Fruit fly (Drosophila melanogaster) whole organism, prepupa: ENCODE results near the gene Srp68.

Source experiments
- CG10631 ChIP-seq: fragments of 200-800 bp; sonication (Bioruptor generic); optimal IDR thresholded peaks from 2 replicates; lab custom pipeline; 2016; ENCODE audit warnings: missing biosample characterization, missing genetic modification characterization
- CG11294 ChIP-seq: fragments of 200-800 bp; sonication (Bioruptor generic); IDR thresholded peaks from 2 replicates; pipeline ENCODE4 v1.3.6; 2022; ENCODE audit warnings: missing biosample characterization, missing genetic modification characterization
- CG1621 ChIP-seq: fragments of 200-800 bp; sonication (Bioruptor generic); optimal IDR thresholded peaks from 3 replicates; lab custom pipeline; 2018; ENCODE audit warnings: missing biosample characterization, mild to moderate bottlenecking, missing genetic modification characterization
- CG3032 ChIP-seq: fragments of 200-800 bp; optimal IDR thresholded peaks from 2 replicates; lab custom pipeline; 2019; ENCODE audit warnings: missing biosample characterization, mild to moderate bottlenecking, missing genetic modification characterization, moderate library complexity
- CG31627 ChIP-seq: fragments of 200-800 bp; sonication (Bioruptor generic); optimal IDR thresholded peaks from 3 replicates; lab custom pipeline; 2016; ENCODE audit warnings: missing biosample characterization, missing genetic modification characterization
- CG32006 ChIP-seq: fragments of 200-800 bp; sonication (Bioruptor generic); optimal IDR thresholded peaks from 3 replicates; lab custom pipeline; 2017; ENCODE audit warnings: missing biosample characterization, mild to moderate bottlenecking, missing genetic modification characterization
- CG34406 ChIP-seq: fragments of 200-800 bp; sonication (Bioruptor generic); optimal IDR thresholded peaks from 3 replicates; lab custom pipeline; 2016; ENCODE audit warnings: missing biosample characterization, missing genetic modification characterization
- CG3919 ChIP-seq: fragments of 200-800 bp; sonication (Bioruptor generic); optimal IDR thresholded peaks from 3 replicates; lab custom pipeline; 2016; ENCODE audit warnings: missing biosample characterization, missing genetic modification characterization
- CG4318 ChIP-seq: fragments of 200-800 bp; sonication (Bioruptor generic); optimal IDR thresholded peaks from 3 replicates; lab custom pipeline; 2017; ENCODE audit warnings: missing biosample characterization, mild to moderate bottlenecking, missing genetic modification characterization
- CG6163 ChIP-seq: fragments of 200-800 bp; sonication (Bioruptor generic); IDR thresholded peaks from 3 replicates; pipeline ENCODE4 v1.3.6; 2022; ENCODE audit warnings: missing biosample characterization, missing genetic modification characterization
- CG6808 ChIP-seq: fragments of 200-800 bp; sonication (Bioruptor generic); optimal IDR thresholded peaks from 3 replicates; lab custom pipeline; 2017; ENCODE audit warnings: missing biosample characterization, missing genetic modification characterization, mild to moderate bottlenecking, moderate library complexity, missing genetic modification reagents
- CG7368 ChIP-seq: fragments of 200-800 bp; sonication (Bioruptor generic); optimal IDR thresholded peaks from 3 replicates; lab custom pipeline; 2016; ENCODE audit warnings: missing biosample characterization, missing genetic modification characterization
- CG8119 ChIP-seq: fragments of 200-800 bp; sonication (Bioruptor generic); IDR thresholded peaks from 3 replicates; pipeline ENCODE4 v1.3.6; 2022; ENCODE audit warnings: missing biosample characterization, missing genetic modification characterization
- CG8319 ChIP-seq: fragments of 200-800 bp; sonication (Bioruptor generic); optimal IDR thresholded peaks from 3 replicates; lab custom pipeline; 2016; ENCODE audit warnings: missing biosample characterization, missing genetic modification characterization
- Eip75B ChIP-seq: fragments of 200-800 bp; sonication (Bioruptor generic); optimal IDR thresholded peaks from 3 replicates; lab custom pipeline; 2016; ENCODE audit warnings: missing biosample characterization, missing genetic modification characterization
- Eip78C ChIP-seq: fragments of 200-800 bp; sonication (Bioruptor generic); peaks from one replicate; lab custom pipeline; 2016; ENCODE audit warnings: missing biosample characterization, missing genetic modification characterization
- Gug ChIP-seq: fragments of 200-800 bp; sonication (Bioruptor generic); IDR thresholded peaks from 2 replicates; pipeline ENCODE4 v1.3.6; 2022; ENCODE audit warnings: missing biosample characterization, missing genetic modification characterization
- Hr38 ChIP-seq: sonication (Bioruptor generic); optimal IDR thresholded peaks from 2 replicates; lab custom pipeline; 2016; ENCODE audit warnings: missing biosample characterization, missing genetic modification characterization
- Lpt ChIP-seq: fragments of 200-800 bp; sonication (Bioruptor generic); optimal IDR thresholded peaks from 3 replicates; lab custom pipeline; 2016; ENCODE audit warnings: missing biosample characterization, missing genetic modification characterization
- Met ChIP-seq: fragments of 200-800 bp; sonication (Bioruptor generic); optimal IDR thresholded peaks from 3 replicates; lab custom pipeline; 2016; ENCODE audit warnings: missing biosample characterization, missing genetic modification characterization
- OdsH ChIP-seq: fragments of 200-800 bp; sonication (Bioruptor generic); optimal IDR thresholded peaks from 3 replicates; lab custom pipeline; 2016; ENCODE audit warnings: missing biosample characterization, missing genetic modification characterization
- Smox ChIP-seq: fragments of 200-800 bp; sonication (Bioruptor generic); optimal IDR thresholded peaks from 3 replicates; lab custom pipeline; 2016; ENCODE audit warnings: missing biosample characterization, missing genetic modification characterization
- Sox102F ChIP-seq: fragments of 200-800 bp; sonication (Bioruptor generic); optimal IDR thresholded peaks from 2 replicates; lab custom pipeline; 2016; ENCODE audit warnings: missing biosample characterization, mild to moderate bottlenecking, missing genetic modification characterization
- Sox14 ChIP-seq: fragments of 200-800 bp; sonication (Bioruptor generic); optimal IDR thresholded peaks from 3 replicates; lab custom pipeline; 2016; ENCODE audit warnings: missing biosample characterization, missing genetic modification characterization
- achi ChIP-seq: fragments of 200-800 bp; sonication (Bioruptor generic); optimal IDR thresholded peaks from 3 replicates; lab custom pipeline; 2016; ENCODE audit warnings: missing biosample characterization, missing genetic modification characterization
- acj6 ChIP-seq: fragments of 200-800 bp; sonication (Bioruptor generic); optimal IDR thresholded peaks from 3 replicates; lab custom pipeline; 2016; ENCODE audit warnings: missing biosample characterization, missing genetic modification characterization
- cyc ChIP-seq: fragments of 200-800 bp; sonication (Bioruptor generic); optimal IDR thresholded peaks from 3 replicates; lab custom pipeline; 2016; ENCODE audit warnings: missing biosample characterization, missing genetic modification characterization
- eg ChIP-seq: fragments of 200-800 bp; sonication (Bioruptor generic); IDR thresholded peaks from 3 replicates; pipeline ENCODE4 v1.3.6; 2022; ENCODE audit warnings: missing biosample characterization, missing genetic modification characterization
- esn ChIP-seq: fragments of 200-800 bp; sonication (Bioruptor generic); optimal IDR thresholded peaks from 2 replicates; lab custom pipeline; 2016; ENCODE audit warnings: missing biosample characterization, mild to moderate bottlenecking, missing genetic modification characterization, moderate library complexity
- lz ChIP-seq: fragments of 200-800 bp; sonication (Bioruptor generic); optimal IDR thresholded peaks from 3 replicates; lab custom pipeline; 2016; ENCODE audit warnings: missing biosample characterization, missing genetic modification characterization
- net ChIP-seq: fragments of 200-800 bp; sonication (Bioruptor generic); optimal IDR thresholded peaks from 3 replicates; lab custom pipeline; 2016; ENCODE audit warnings: missing biosample characterization, missing genetic modification characterization
- pdm3 ChIP-seq: fragments of 200-800 bp; sonication (Bioruptor generic); optimal IDR thresholded peaks from 3 replicates; lab custom pipeline; 2016; ENCODE audit warnings: missing biosample characterization, missing genetic modification characterization
- salr ChIP-seq, 2 experiments: fragments of 200-800 bp; sonication (Bioruptor generic); optimal IDR thresholded peaks; 3 replicates each; lab custom pipeline; 2016 to 2018; ENCODE audit warnings: missing biosample characterization in 2 of 2, missing genetic modification characterization in 2 of 2, mild to moderate bottlenecking in 1 of 2
- spab ChIP-seq: fragments of 200-800 bp; sonication (Bioruptor generic); optimal IDR thresholded peaks from 2 replicates; lab custom pipeline; 2017; ENCODE audit warnings: missing biosample characterization, mild to moderate bottlenecking, missing genetic modification characterization, missing genetic modification reagents
- svp ChIP-seq: fragments of 200-800 bp; sonication (Bioruptor generic); peaks from one replicate; lab custom pipeline; 2016; ENCODE audit warnings: missing biosample characterization, missing genetic modification characterization
- topi ChIP-seq: fragments of 200-800 bp; sonication (Bioruptor generic); optimal IDR thresholded peaks from 3 replicates; lab custom pipeline; 2016; ENCODE audit warnings: missing biosample characterization, missing genetic modification characterization
- vri ChIP-seq: fragments of 200-800 bp; sonication (Bioruptor generic); optimal IDR thresholded peaks from 3 replicates; lab custom pipeline; 2016; ENCODE audit warnings: missing biosample characterization, mild to moderate bottlenecking, missing genetic modification characterization

The Srp68 gene

DNA sequence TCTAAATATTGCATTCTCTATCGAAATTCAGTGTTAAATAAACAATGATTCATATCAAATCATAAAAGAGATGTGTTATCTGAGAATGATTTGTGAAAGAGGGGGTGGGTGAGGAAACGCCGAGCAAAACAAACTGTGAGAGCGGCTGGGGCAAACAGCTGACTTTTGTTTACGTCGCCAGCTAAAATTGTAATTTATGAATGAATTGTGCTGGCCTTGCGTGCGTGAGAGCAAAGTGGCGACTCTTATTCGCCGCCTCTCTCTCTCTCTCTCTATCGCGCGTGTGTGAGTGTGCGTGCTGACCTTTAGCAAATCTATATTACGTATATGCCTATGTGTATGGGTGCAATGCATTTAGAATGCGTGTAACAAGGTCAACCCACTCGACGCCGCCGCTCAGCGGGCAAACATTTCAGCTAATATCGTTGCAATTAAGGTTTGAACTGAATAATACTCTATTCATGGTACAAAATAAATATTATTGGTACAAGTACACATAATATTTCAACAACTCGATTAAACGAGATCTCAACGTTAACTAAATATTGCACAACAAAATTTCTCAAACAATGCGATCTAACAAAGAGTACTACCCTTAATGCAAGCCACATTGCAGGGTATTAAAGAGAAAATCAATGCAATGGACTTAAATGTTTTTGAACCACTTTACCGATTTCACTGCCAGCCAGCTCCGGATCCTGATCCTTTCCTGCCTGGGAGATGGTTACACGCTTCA lies 4.0 kb downstream of the Srp68 start (continued):
- TF ChIP-seq OdsH (GFP tag; lab: Kevin White, UChicago), result peak; percentile 61
- TF ChIP-seq vri (GFP tag; lab: Kevin White, UChicago), result no peak
- no peak for TF ChIP-seq CG7368 (GFP tag; lab: Kevin White, UChicago)
- TF ChIP-seq achi (GFP tag; lab: Kevin White, UChicago), result peak; percentile 22
- TF ChIP-seq cyc, result peak; percentile 35
- peak; percentile 66 for TF ChIP-seq CG32006 (GFP tag; lab: Kevin White, UChicago)
- peak; percentile 80; the same call in 1 of the 2 replicates for TF ChIP-seq CG11294 (GFP tag; lab: Robert Waterston, UW)
- TF ChIP-seq CG1621 (tag; lab: Kevin White, UChicago), result no peak
- peak; percentile 28 for TF ChIP-seq CG10631 (GFP tag; lab: Kevin White, UChicago)
- peak; percentile 54; the same call in 1 of the 2 replicates for TF ChIP-seq Gug

DNA sequence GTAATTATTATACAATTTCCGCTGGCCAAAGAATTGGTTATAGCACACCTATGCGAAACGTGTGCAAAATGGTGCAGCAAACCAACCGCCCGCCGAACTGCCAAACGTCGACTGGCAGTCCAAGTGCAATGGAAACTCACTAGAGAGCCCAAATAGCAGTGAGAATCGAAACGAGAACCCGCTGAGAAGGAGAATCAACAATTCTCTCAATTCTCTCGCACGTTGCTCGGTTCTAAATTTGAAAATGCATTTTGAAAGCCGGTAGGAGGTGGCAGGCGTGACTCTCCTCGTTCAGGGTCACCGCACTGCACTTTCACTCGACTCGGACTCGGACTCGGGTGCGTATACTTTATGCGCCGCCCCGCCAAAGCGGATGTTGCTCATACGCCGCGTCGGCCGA lies 4.9 kb downstream of the Srp68 start, which contains the start of gene CG5644:
Gene CG5644, minus strand, starts transcription at position 101 of the 400 bp plus-strand sequence.
- no peak for TF ChIP-seq CG1621 (tag; lab: Kevin White, UChicago)
- no peak for TF ChIP-seq Hr38
- no peak for TF ChIP-seq CG8319
- TF ChIP-seq esn (GFP tag; lab: Kevin White, UChicago), result no peak
- no peak for TF ChIP-seq pdm3 (GFP tag; lab: Kevin White, UChicago)
- TF ChIP-seq Eip78C, result no peak
- no peak for TF ChIP-seq Sox14 (GFP tag; lab: Kevin White, UChicago)
- TF ChIP-seq CG34406 (GFP tag; lab: Kevin White, UChicago), result no peak
- no peak for TF ChIP-seq Smox

DNA sequence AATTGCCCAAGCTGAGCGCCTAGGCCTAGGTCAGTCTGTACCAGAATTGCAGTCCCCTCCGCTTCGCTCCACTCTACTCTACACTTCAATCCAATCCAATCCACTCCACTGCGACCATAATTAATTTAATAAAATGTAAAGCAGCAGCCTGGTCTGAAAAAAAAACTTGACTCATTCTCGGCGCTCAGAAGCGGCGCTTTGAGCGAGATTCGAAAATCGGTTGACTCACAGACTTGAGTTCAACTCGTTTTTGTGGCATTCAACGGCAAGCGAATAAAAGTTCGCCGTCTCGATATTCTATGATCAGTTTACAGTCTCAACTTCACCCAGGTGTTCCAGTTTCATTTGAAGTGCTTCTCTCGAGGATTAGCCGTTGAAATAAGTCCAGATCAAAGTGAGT lies 6.6 kb downstream of the Srp68 start, which contains the start of gene CG13314:
Gene CG13314, plus strand, starts transcription at position 301 of the 400 bp plus-strand sequence.
- TF ChIP-seq acj6 (GFP tag; lab: Kevin White, UChicago), result no peak
- TF ChIP-seq spab (GFP tag; lab: Kevin White, UChicago), result no peak
- no peak for TF ChIP-seq salr (GFP tag; optimal IDR thresholded peaks at IDR 0.05; lab: Kevin White, UChicago)
- no peak for TF ChIP-seq lz
- TF ChIP-seq eg (GFP tag; lab: Robert Waterston, UW), result no peak
- no peak for TF ChIP-seq svp

DNA sequence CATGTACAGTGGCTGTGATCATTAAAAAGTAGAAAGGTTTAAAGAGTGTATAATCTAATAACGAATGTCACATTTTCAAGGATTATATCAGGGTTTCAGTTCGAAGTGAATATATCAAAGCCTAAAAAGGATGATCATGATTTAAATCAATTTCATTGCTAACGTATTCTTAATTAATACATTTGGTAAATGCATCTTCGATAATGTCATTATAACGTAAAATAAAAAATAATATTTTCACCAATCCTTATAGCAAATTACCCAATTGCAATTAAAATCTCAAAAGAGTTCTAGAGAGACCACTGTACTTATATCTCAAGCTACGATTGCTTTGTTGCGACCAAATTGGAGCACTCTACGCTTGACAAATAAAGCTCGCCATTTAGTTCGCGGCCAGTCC lies 7.2 kb downstream of the Srp68 start:
- no peak for TF ChIP-seq CG8119 (GFP tag; lab: Robert Waterston, UW)
- TF ChIP-seq Eip78C, result peak; percentile 79
- TF ChIP-seq svp, result peak; percentile 75

DNA sequence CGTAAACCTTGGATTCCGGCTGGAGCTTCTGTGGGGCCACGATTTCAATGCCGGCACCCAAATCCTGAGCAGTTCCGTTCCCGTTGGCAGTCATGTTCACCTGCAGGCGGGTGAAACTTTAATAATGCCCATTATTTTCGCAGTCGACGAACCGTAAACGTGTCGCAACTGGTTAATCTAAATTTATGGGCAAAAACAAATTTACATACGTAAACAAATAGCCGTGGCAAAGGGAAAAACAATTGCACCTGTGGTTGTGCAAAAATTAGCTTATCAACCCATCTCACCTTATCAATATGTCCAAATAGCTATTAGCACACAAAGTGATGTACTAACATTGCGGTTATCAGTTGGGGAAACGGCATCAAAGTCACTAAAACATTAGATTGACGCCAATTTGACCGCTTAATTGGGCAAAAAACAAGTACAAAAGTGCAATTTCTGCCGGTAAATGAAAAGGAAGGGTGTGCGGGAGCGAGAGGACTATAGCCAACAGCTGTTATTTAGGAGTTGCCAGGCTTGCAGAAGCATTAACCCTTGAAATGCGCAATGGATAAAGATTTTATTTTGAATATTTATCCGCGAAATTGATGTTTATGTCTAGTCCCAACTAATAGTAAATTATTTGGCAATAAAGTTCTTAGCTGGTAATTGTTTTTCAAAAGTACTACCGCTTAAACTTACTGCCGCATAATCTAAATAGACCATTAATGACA lies 10.4 kb downstream of the Srp68 start:
- TF ChIP-seq Sox102F, result no peak
- peak; percentile 13 for TF ChIP-seq Sox14 (GFP tag; lab: Kevin White, UChicago)
- no peak for TF ChIP-seq CG6163 (GFP tag; lab: Robert Waterston, UW)
- TF ChIP-seq net, result no peak
- no peak for TF ChIP-seq Met (GFP tag; lab: Kevin White, UChicago)
- no peak for TF ChIP-seq Hr38
- peak; percentile 41 for TF ChIP-seq Eip75B (GFP tag; lab: Kevin White, UChicago)
- TF ChIP-seq Lpt (GFP tag; lab: Kevin White, UChicago), result no peak
- peak; percentile 12 for TF ChIP-seq lz
- peak; percentile 71 for TF ChIP-seq svp
- TF ChIP-seq CG8319, result no peak
- no peak for TF ChIP-seq CG3919 (GFP tag; lab: Kevin White, UChicago)
- TF ChIP-seq CG4318 (GFP tag; lab: Kevin White, UChicago), result no peak
- no peak for TF ChIP-seq CG11294 (GFP tag; lab: Robert Waterston, UW)
- peak; percentile 21 for TF ChIP-seq CG31627 (GFP tag; lab: Kevin White, UChicago)
- TF ChIP-seq CG3032 (tag; lab: Kevin White, UChicago), result peak; percentile 15
- peak; percentile 41 for TF ChIP-seq esn (GFP tag; lab: Kevin White, UChicago)
- TF ChIP-seq CG6808 (GFP tag; lab: Kevin White, UChicago), result no peak
- no peak for TF ChIP-seq topi (GFP tag; lab: Kevin White, UChicago)
- no peak for TF ChIP-seq vri (GFP tag; lab: Kevin White, UChicago)
